Worm (Caenorhabditis elegans) whole organism, L1 larva: ENCODE measurements around the gene R09H10.2.

Experiments used
- C04F5.9 ChIP-seq: sonication (generic microtip); optimal IDR thresholded peaks from 2 replicates; lab custom pipeline; 2016; ENCODE audit warnings: missing genetic modification characterization, missing compliant biosample characterization
- F16B12.6 ChIP-seq: fragments of 150-350 bp; optimal IDR thresholded peaks from 2 replicates; lab custom pipeline; 2014; ENCODE audit warnings: missing biosample characterization, missing genetic modification characterization
- blmp-1 ChIP-seq: fragments of 150-350 bp; optimal IDR thresholded peaks from 2 replicates; lab custom pipeline; 2014; ENCODE audit warnings: missing biosample characterization, missing genetic modification characterization
- ceh-82 ChIP-seq, 3 experiments: fragments of 150-350 bp in 1 of 3; sonication (generic microtip) in 2 of 3; optimal IDR thresholded peaks; 2 replicates each; lab custom pipeline; 2014 to 2017; ENCODE audit warnings: missing biosample characterization in 3 of 3, missing genetic modification characterization in 3 of 3
- ceh-88 ChIP-seq: fragments of 200-800 bp; sonication (Bioruptor generic); IDR thresholded peaks from 2 replicates; pipeline ENCODE4 v1.3.6; 2022; ENCODE audit warnings: missing genetic modification characterization, missing compliant biosample characterization
- ceh-90 ChIP-seq: sonication (generic microtip); optimal IDR thresholded peaks from 2 replicates; lab custom pipeline; 2016; ENCODE audit warnings: missing genetic modification characterization, missing compliant biosample characterization
- efl-1 ChIP-seq, 4 experiments: fragments of 150-350 bp; optimal IDR thresholded peaks in 3 of 4; peaks in 1 of 4; 1 replicate in 1 of 4; 2 replicates in 3 of 4; lab custom pipeline; 2014; ENCODE audit warnings: missing biosample characterization in 2 of 4, missing genetic modification characterization in 2 of 4, missing genetic modification reagents in 2 of 4
- efl-3 ChIP-seq: fragments of 200-800 bp; sonication (Bioruptor generic); optimal IDR thresholded peaks from 2 replicates; lab custom pipeline; 2018; ENCODE audit warnings: mild to moderate bottlenecking, missing genetic modification characterization, missing compliant biosample characterization
- egl-13 ChIP-seq: sonication (generic microtip); optimal IDR thresholded peaks from 2 replicates; lab custom pipeline; 2016; ENCODE audit warnings: missing genotype, missing genetic modification reagents, missing genetic modification characterization, missing compliant biosample characterization
- elt-3 ChIP-seq, 6 experiments: fragments of 150-350 bp in 1 of 6; sonication (generic microtip); optimal IDR thresholded peaks; 2 replicates each; lab custom pipeline; 2017 to 2018; ENCODE audit warnings: missing biosample characterization in 6 of 6, missing genetic modification characterization in 6 of 6, inconsistent platforms in 1 of 6
- hlh-17 ChIP-seq: fragments of 200-800 bp; sonication (Bioruptor generic); optimal IDR thresholded peaks from 2 replicates; lab custom pipeline; 2018; ENCODE audit warnings: missing genetic modification characterization, mild to moderate bottlenecking, missing compliant biosample characterization, moderate library complexity, borderline replicate concordance
- hlh-4 ChIP-seq: sonication (generic microtip); optimal IDR thresholded peaks from 2 replicates; lab custom pipeline; 2016; ENCODE audit warnings: mild to moderate bottlenecking, missing genetic modification characterization, missing compliant biosample characterization
- irx-1 ChIP-seq: sonication (generic microtip); optimal IDR thresholded peaks from 2 replicates; lab custom pipeline; 2016; ENCODE audit warnings: missing genetic modification characterization, missing compliant biosample characterization
- lin-14 ChIP-seq: fragments of 200-800 bp; sonication (Bioruptor generic); optimal IDR thresholded peaks from 2 replicates; lab custom pipeline; 2018; ENCODE audit warnings: mild to moderate bottlenecking, missing genetic modification characterization, moderate library complexity, missing compliant biosample characterization
- lin-35 ChIP-seq, 2 experiments: fragments of 150-350 bp; optimal IDR thresholded peaks; 2 replicates each; lab custom pipeline; 2014; ENCODE audit warnings: missing biosample characterization in 2 of 2, missing genetic modification characterization in 2 of 2, missing genetic modification reagents in 2 of 2
- lir-3 ChIP-seq: sonication (generic microtip); optimal IDR thresholded peaks from 2 replicates; lab custom pipeline; 2016; ENCODE audit warnings: mild to moderate bottlenecking, missing genetic modification characterization, moderate library complexity, missing compliant biosample characterization; ENCODE audit not compliant: poor library complexity
- nhr-20 ChIP-seq: sonication (generic microtip); optimal IDR thresholded peaks from 2 replicates; lab custom pipeline; 2016; ENCODE audit warnings: mild to moderate bottlenecking, missing genetic modification characterization, missing compliant biosample characterization
- nhr-47 ChIP-seq: sonication (generic microtip); optimal IDR thresholded peaks from 2 replicates; lab custom pipeline; 2016; ENCODE audit warnings: mild to moderate bottlenecking, missing genetic modification characterization, moderate library complexity, missing compliant biosample characterization
- nhr-71 ChIP-seq: sonication (generic microtip); optimal IDR thresholded peaks from 2 replicates; lab custom pipeline; 2016; ENCODE audit warnings: mild to moderate bottlenecking, missing genetic modification characterization, moderate library complexity, missing compliant biosample characterization
- nhr-77 ChIP-seq: fragments of 150-350 bp; optimal IDR thresholded peaks from 2 replicates; lab custom pipeline; 2014; ENCODE audit warnings: missing biosample characterization, missing genetic modification characterization
- nhr-84 ChIP-seq: sonication (generic microtip); optimal IDR thresholded peaks from 2 replicates; lab custom pipeline; 2017; ENCODE audit warnings: missing biosample characterization, missing genetic modification characterization
- nhr-85 ChIP-seq: sonication (generic microtip); peaks from one replicate; lab custom pipeline; 2016; ENCODE audit warnings: missing genetic modification characterization, inconsistent platforms, missing compliant biosample characterization
- snpc-4 ChIP-seq: fragments of 150-350 bp; optimal IDR thresholded peaks from 2 replicates; lab custom pipeline; 2014; ENCODE audit warnings: missing biosample characterization, missing genetic modification characterization
- snu-23 ChIP-seq: sonication (generic microtip); optimal IDR thresholded peaks from 2 replicates; lab custom pipeline; 2016; ENCODE audit warnings: missing genetic modification characterization, missing compliant biosample characterization
- swsn-7 ChIP-seq: sonication (generic microtip); optimal IDR thresholded peaks from 2 replicates; lab custom pipeline; 2016; ENCODE audit warnings: missing genetic modification characterization, missing compliant biosample characterization
- tlp-1 ChIP-seq: fragments of 150-350 bp; optimal IDR thresholded peaks from 2 replicates; lab custom pipeline; 2014; ENCODE audit warnings: missing biosample characterization, missing genetic modification characterization
- unc-30 ChIP-seq: sonication (generic microtip); optimal IDR thresholded peaks from 2 replicates; lab custom pipeline; 2017; ENCODE audit warnings: missing biosample characterization, missing genetic modification characterization
- xbp-1 ChIP-seq: sonication (generic microtip); optimal IDR thresholded peaks from 2 replicates; lab custom pipeline; 2016; ENCODE audit warnings: missing genetic modification characterization, missing compliant biosample characterization
- zag-1 ChIP-seq: fragments of 150-350 bp; optimal IDR thresholded peaks from 2 replicates; lab custom pipeline; 2014; ENCODE audit warnings: missing biosample characterization, missing genetic modification characterization
- ztf-11 ChIP-seq, 2 experiments: sonication (generic microtip); optimal IDR thresholded peaks; 2 replicates each; lab custom pipeline; 2016 to 2017; ENCODE audit warnings: missing genetic modification characterization in 2 of 2, missing biosample characterization in 1 of 2, missing compliant biosample characterization in 1 of 2
- ztf-4 ChIP-seq: fragments of 150-350 bp; optimal IDR thresholded peaks from 2 replicates; lab custom pipeline; 2014; ENCODE audit warnings: missing biosample characterization, missing genetic modification characterization

R09H10.2 gene

ce11 chrIV:10609920-10610319, 7.2 kb downstream of the R09H10.2 start (continued):
- TF ChIP-seq zag-1 (tag; lab: Kevin White, UChicago) = no peak

DNA sequence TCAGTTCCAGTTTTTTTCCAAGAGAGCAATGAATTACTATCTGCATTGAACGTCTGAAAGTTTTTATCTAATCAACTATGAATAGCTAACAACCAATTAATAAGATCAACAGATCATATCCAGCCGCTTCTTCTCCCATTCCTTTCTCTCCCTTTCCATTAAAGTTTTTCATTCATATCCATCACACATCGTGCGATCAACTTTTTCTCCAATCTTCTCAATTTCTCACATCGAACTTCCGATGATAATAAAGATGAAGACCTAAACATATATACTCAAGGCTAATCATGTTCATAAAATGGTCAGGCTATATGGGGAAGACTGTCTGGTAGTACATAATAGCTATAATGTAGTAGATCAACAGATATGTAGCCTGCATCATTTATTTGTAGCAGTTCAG, 9.5 kb downstream of the R09H10.2 start:
- TF ChIP-seq hlh-17 (GFP tag; lab: Kevin White, UChicago) (no peak), lin-14 (GFP tag; lab: Kevin White, UChicago) (peak; percentile 36), swsn-7 (tag; lab: Kevin White, UChicago) (no peak), nhr-84 (tag; lab: Kevin White, UChicago) (no peak), nhr-71 (tag; lab: Kevin White, UChicago) (peak; percentile 19), F16B12.6 (no peak), elt-3 (tag; optimal IDR thresholded peaks at IDR 0.05; lab: Kevin White, UChicago) (peak in 1 of 6 experiments; percentile 3), snu-23 (GFP tag; lab: Kevin White, UChicago) (peak; percentile 12), ceh-88 (GFP tag; lab: Robert Waterston, UW) (no peak), nhr-20 (tag; lab: Kevin White, UChicago) (peak; percentile 27), C04F5.9 (tag; lab: Kevin White, UChicago) (no peak), tlp-1 (no peak), nhr-85 (tag; lab: Kevin White, UChicago) (peak; percentile 83), blmp-1 (tag; lab: Kevin White, UChicago) (peak; percentile 69)

ce11 chrIV:10614918-10615477, 12.3 kb downstream of the R09H10.2 start, which contains the start of gene ptr-14:
Gene ptr-14 (plus strand): TSS chrIV:10615427.
- TF ChIP-seq irx-1 (tag; lab: Kevin White, UChicago) (no peak), nhr-85 (tag; lab: Kevin White, UChicago) (peak; percentile 50)

ce11 chrIV:10616366-10616765, 13.6 kb downstream of the R09H10.2 start:
- no peak for TF ChIP-seq nhr-47 (tag; lab: Kevin White, UChicago)
- TF ChIP-seq nhr-85 (tag; lab: Kevin White, UChicago) = no peak
- no peak for TF ChIP-seq ztf-4
- TF ChIP-seq efl-3 = no peak
- no peak for TF ChIP-seq efl-1 (optimal IDR thresholded peaks at IDR 0.05; lab: Kevin White, UChicago)
- TF ChIP-seq efl-1 (GFP tag; optimal IDR thresholded peaks at IDR 0.05 in 1 of 2; lab: Kevin White, UChicago) = peak in 1 of 2 experiments; percentile 21
- TF ChIP-seq unc-30 (tag; lab: Kevin White, UChicago) = no peak
- peak; percentile 76 for TF ChIP-seq blmp-1 (tag; lab: Kevin White, UChicago)
- TF ChIP-seq ceh-90 = no peak
- no peak for TF ChIP-seq lir-3 (tag; lab: Kevin White, UChicago)
- TF ChIP-seq elt-3 (tag; optimal IDR thresholded peaks at IDR 0.05; lab: Kevin White, UChicago) = peak in 1 of 6 experiments; percentile 57
- TF ChIP-seq egl-13 (tag; lab: Kevin White, UChicago) = no peak
- TF ChIP-seq, all 84 proteins: peak for 3

DNA sequence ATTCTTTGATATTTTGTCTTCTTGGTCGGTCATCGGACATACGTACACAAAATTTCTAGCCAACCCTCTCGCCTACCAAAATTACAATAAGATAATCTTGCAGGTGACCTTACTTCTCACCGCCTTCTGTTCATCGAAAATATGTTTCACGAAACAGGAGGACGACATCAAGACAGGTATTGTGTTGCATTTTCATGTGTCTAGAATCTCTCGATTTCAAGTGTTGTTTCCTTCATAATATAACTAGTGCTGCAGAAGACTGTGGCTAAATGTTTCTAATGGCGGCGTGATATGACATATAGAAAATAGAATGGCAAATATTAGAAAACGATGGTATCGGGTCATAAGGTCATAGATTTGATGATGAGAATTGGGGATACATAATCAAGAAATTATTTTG, 14.4 kb downstream of the R09H10.2 start:
- TF ChIP-seq lin-14 (GFP tag; lab: Kevin White, UChicago) = peak; percentile 65
- TF ChIP-seq ztf-11 (tag; optimal IDR thresholded peaks at IDR 0.05; lab: Kevin White, UChicago) = no peak
- peak; percentile 44 for TF ChIP-seq blmp-1 (tag; lab: Kevin White, UChicago)
- TF ChIP-seq nhr-20 (tag; lab: Kevin White, UChicago) = peak; percentile 50
- no peak for TF ChIP-seq xbp-1 (tag; lab: Kevin White, UChicago)
- peak; percentile 24 for TF ChIP-seq snu-23 (GFP tag; lab: Kevin White, UChicago)
- no peak for TF ChIP-seq efl-1 (optimal IDR thresholded peaks at IDR 0.05; lab: Kevin White, UChicago)
- peak in 1 of 2 experiments; percentile 18 for TF ChIP-seq efl-1 (GFP tag; optimal IDR thresholded peaks at IDR 0.05 in 1 of 2; lab: Kevin White, UChicago)
- TF ChIP-seq snpc-4 (tag; lab: Kevin White, UChicago) = no peak
- TF ChIP-seq elt-3 (tag; optimal IDR thresholded peaks at IDR 0.05; lab: Kevin White, UChicago) = peak in 1 of 6 experiments; percentile 46
- no peak for TF ChIP-seq ceh-82 (tag; optimal IDR thresholded peaks at IDR 0.05; lab: Kevin White, UChicago)
- TF ChIP-seq lin-35 (GFP tag; optimal IDR thresholded peaks at IDR 0.05; lab: Kevin White, UChicago) = peak in 1 of 2 experiments; percentile 12
- no peak for TF ChIP-seq nhr-77 (tag; lab: Kevin White, UChicago)
- TF ChIP-seq nhr-84 (tag; lab: Kevin White, UChicago) = no peak
- TF ChIP-seq hlh-4 (tag; lab: Kevin White, UChicago) = no peak
- TF ChIP-seq nhr-85 (tag; lab: Kevin White, UChicago) = peak; percentile 66
- TF ChIP-seq, all 84 proteins: peak for 8
